Worm (Caenorhabditis elegans): ENCODE measurements around the gene pssy-2.
A peak's percentile ranks its signal among the peaks of the same experiment; 100 is the strongest.

Gene pssy-2

ce11 chrIII:13464493-13465362 is 6.9 kb upstream of the pssy-2 start, which contains the start of gene kel-3 (continued):
- no peak; the same call in 1 of the 2 replicates for TF ChIP-seq nhr-41 (GFP tag; IDR thresholded peaks at IDR 0.05)
- no peak for TF ChIP-seq skn-1 (tag; optimal IDR thresholded peaks at IDR 0.05)
- TF ChIP-seq lir-3 (tag; optimal IDR thresholded peaks at IDR 0.05) = peak; percentile 7
- TF ChIP-seq F49E8.2 (tag; optimal IDR thresholded peaks at IDR 0.05; ENCODE audit: borderline replicate concordance) = peak; percentile 92
- TF ChIP-seq nhr-76 (tag; optimal IDR thresholded peaks at IDR 0.05) = no peak
- TF ChIP-seq unc-130 (GFP tag; optimal IDR thresholded peaks at IDR 0.05) = peak; percentile 89
- no peak; the same call in 1 of the 2 replicates for TF ChIP-seq daf-19 (GFP tag; conservative IDR thresholded peaks at IDR 0.05)
- no peak; the same call in 1 of the 2 replicates for TF ChIP-seq lin-29 (GFP tag; IDR thresholded peaks at IDR 0.05)
- TF ChIP-seq mes-2 (tag; optimal IDR thresholded peaks at IDR 0.05; ENCODE audit: poor library complexity, severe bottlenecking) = peak; percentile 70
- peak; percentile 76 for TF ChIP-seq hlh-30 (tag; optimal IDR thresholded peaks at IDR 0.05; ENCODE audit: insufficient read depth)
- TF ChIP-seq lin-1 (GFP tag; IDR thresholded peaks at IDR 0.05) = peak; percentile 81
- TF ChIP-seq ces-1 (GFP tag; optimal IDR thresholded peaks at IDR 0.05) = no peak
- peak; percentile 19 for TF ChIP-seq ceh-20 (GFP tag; IDR thresholded peaks at IDR 0.05)
- peak; percentile 44 for TF ChIP-seq rbr-2 (tag; optimal IDR thresholded peaks at IDR 0.05)
- TF ChIP-seq zag-1 (tag; optimal IDR thresholded peaks at IDR 0.05) = no peak
- TF ChIP-seq unc-39 (tag; optimal IDR thresholded peaks at IDR 0.05) = no peak
- TF ChIP-seq F10B5.3 (tag; optimal IDR thresholded peaks at IDR 0.05) = peak; percentile 76
- TF ChIP-seq R02D3.7 (tag; optimal IDR thresholded peaks at IDR 0.05) = no peak
- TF ChIP-seq ceh-62 (tag; optimal IDR thresholded peaks at IDR 0.05) = no peak
- no peak for TF ChIP-seq mxl-2 (GFP tag; conservative IDR thresholded peaks at IDR 0.05)
- peak; percentile 83 for TF ChIP-seq Y105C5A.15 (GFP tag; IDR thresholded peaks at IDR 0.05)
- peak in 1 of 2 experiments; percentile 81; a peak in 2 of 4 replicates for TF ChIP-seq madf-5 (GFP tag; IDR thresholded peaks at IDR 0.05)
- no peak for TF ChIP-seq ceh-32 (tag; optimal IDR thresholded peaks at IDR 0.05; ENCODE audit: poor library complexity)
- TF ChIP-seq nhr-48 (tag; optimal IDR thresholded peaks at IDR 0.05) = peak; percentile 92
- TF ChIP-seq daf-12 (tag; optimal IDR thresholded peaks at IDR 0.05) = no peak
- peak; percentile 93 for TF ChIP-seq T26A8.4 (GFP tag; IDR thresholded peaks at IDR 0.05)
- TF ChIP-seq zip-2 (tag; optimal IDR thresholded peaks at IDR 0.05) = peak; percentile 58
- TF ChIP-seq nhr-237 (tag; optimal IDR thresholded peaks at IDR 0.05) = peak; percentile 63
- peak; percentile 80 for TF ChIP-seq lin-38 (GFP tag; IDR thresholded peaks at IDR 0.05)
- TF ChIP-seq spr-3 (GFP tag; optimal IDR thresholded peaks at IDR 0.05) = peak; percentile 74

- TF ChIP-seq ztf-7 (tag; optimal IDR thresholded peaks at IDR 0.05) = peak; percentile 90
- peak; percentile 51 for TF ChIP-seq spr-1 (tag; optimal IDR thresholded peaks at IDR 0.05)
- peak; percentile 86 for TF ChIP-seq zfp-2 (tag; optimal IDR thresholded peaks at IDR 0.05)
- TF ChIP-seq attf-4 (tag; optimal IDR thresholded peaks at IDR 0.05) = no peak
- no peak for TF ChIP-seq nhr-42 (GFP tag; IDR thresholded peaks at IDR 0.05)
- TF ChIP-seq daf-16 (GFP tag; optimal IDR thresholded peaks at IDR 0.05) = peak in 1 of 2 experiments; percentile 51
- TF ChIP-seq daf-16 (tag; optimal IDR thresholded peaks at IDR 0.05) = peak; percentile 13
- TF ChIP-seq ZK546.5 (tag; optimal IDR thresholded peaks at IDR 0.05) = no peak
- no peak for TF ChIP-seq egl-43 (GFP tag; IDR thresholded peaks at IDR 0.05)
- peak; percentile 80 for TF ChIP-seq nhr-102 (tag; optimal IDR thresholded peaks at IDR 0.05)
- TF ChIP-seq nhr-6 (tag; optimal IDR thresholded peaks at IDR 0.05) = peak; percentile 87
- no peak for TF ChIP-seq ztf-11 (tag; optimal IDR thresholded peaks at IDR 0.05)
- peak; percentile 51 for TF ChIP-seq lin-13 (GFP tag; optimal IDR thresholded peaks at IDR 0.05)
- no peak for TF ChIP-seq Y105C5A.15 (GFP tag; IDR thresholded peaks at IDR 0.05)
- TF ChIP-seq nhr-76 (tag; optimal IDR thresholded peaks at IDR 0.05) = no peak
- no peak for TF ChIP-seq ceh-62 (tag; optimal IDR thresholded peaks at IDR 0.05)
- no peak for TF ChIP-seq F49E8.2 (tag; optimal IDR thresholded peaks at IDR 0.05; ENCODE audit: borderline replicate concordance)
- TF ChIP-seq Y5F2A.4 (GFP tag; optimal IDR thresholded peaks at IDR 0.05) = no peak
- TF ChIP-seq dmd-9 (GFP tag; IDR thresholded peaks at IDR 0.05) = no peak
- TF ChIP-seq daf-8 (GFP tag; IDR thresholded peaks at IDR 0.05) = no peak
- no peak for TF ChIP-seq mxl-3 (GFP tag; optimal IDR thresholded peaks at IDR 0.05)
- TF ChIP-seq hif-1 (tag; optimal IDR thresholded peaks at IDR 0.05) = peak in 1 of 2 experiments; percentile 52
- no peak for TF ChIP-seq sdz-12 (GFP tag; optimal IDR thresholded peaks at IDR 0.05)
Observed at ce11 chrIII:13465918-13466592, 5.5 kb upstream of the pssy-2 start, which contains the start of gene cdk-5. TSS of gene cdk-5 (minus strand) at chrIII:13466342.
